Worm (Caenorhabditis elegans) whole organism, mixed stage, embryonic: ENCODE results near the gene C01G10.10.

Experiments
- elt-1 ChIP-seq: sonication (generic microtip); optimal IDR thresholded peaks from 2 replicates; lab custom pipeline; 2017; ENCODE audit warnings: missing genetic modification characterization, mild to moderate bottlenecking, missing compliant biosample characterization, antibody characterized with exemption, moderate library complexity, borderline replicate concordance; ENCODE audit not compliant: insufficient read depth
- elt-3 ChIP-seq: fragments of 150-350 bp; optimal IDR thresholded peaks from 2 replicates; lab custom pipeline; 2014; ENCODE audit warnings: missing biosample characterization, missing genetic modification characterization
- lin-13 ChIP-seq: fragments of 150-350 bp; optimal IDR thresholded peaks from 2 replicates; lab custom pipeline; 2014; ENCODE audit warnings: missing biosample characterization, missing genetic modification characterization
- lsy-2 ChIP-seq: fragments of 150-350 bp; optimal IDR thresholded peaks from 2 replicates; lab custom pipeline; 2014; ENCODE audit warnings: missing biosample characterization, missing genetic modification characterization
- mep-1 ChIP-seq: fragments of 150-350 bp; optimal IDR thresholded peaks from 2 replicates; lab custom pipeline; 2017; ENCODE audit warnings: missing biosample characterization, missing genetic modification reagents, missing genetic modification characterization, inconsistent platforms
- mls-2 ChIP-seq: sonication (generic microtip); optimal IDR thresholded peaks from 2 replicates; lab custom pipeline; 2016; ENCODE audit warnings: mild to moderate bottlenecking, missing genetic modification characterization, moderate library complexity, missing compliant biosample characterization
- nhr-12 ChIP-seq: fragments of 150-350 bp; optimal IDR thresholded peaks from 2 replicates; lab custom pipeline; 2014; ENCODE audit warnings: missing biosample characterization, missing genetic modification characterization
- nhr-237 ChIP-seq: fragments of 150-350 bp; optimal IDR thresholded peaks from 2 replicates; lab custom pipeline; 2014; ENCODE audit warnings: missing biosample characterization, missing genetic modification characterization
- sem-2 ChIP-seq: fragments of 200-800 bp; sonication (Bioruptor generic); optimal IDR thresholded peaks from 2 replicates; lab custom pipeline; 2018; ENCODE audit warnings: mild to moderate bottlenecking, missing genetic modification characterization, missing compliant biosample characterization
- snpc-4 ChIP-seq: fragments of 150-350 bp; optimal IDR thresholded peaks from 2 replicates; lab custom pipeline; 2014; ENCODE audit warnings: missing biosample characterization, missing genetic modification characterization
- sptf-1 ChIP-seq: sonication (generic microtip); optimal IDR thresholded peaks from 2 replicates; lab custom pipeline; 2017; ENCODE audit warnings: mild to moderate bottlenecking, missing genetic modification characterization, moderate library complexity, missing compliant biosample characterization

ce11 chrV:15078560-15078959 is 3.7 kb downstream of the C01G10.10 start:
- TF ChIP-seq mep-1 (no peak), sem-2 (GFP tag; lab: Kevin White, UChicago) (no peak), elt-1 (no peak), lin-13 (tag; lab: Kevin White, UChicago) (no peak), snpc-4 (tag; lab: Kevin White, UChicago) (no peak), nhr-12 (no peak), mls-2 (tag; lab: Kevin White, UChicago) (no peak), nhr-237 (no peak), lsy-2 (tag; lab: Kevin White, UChicago) (no peak), sptf-1 (tag; lab: Kevin White, UChicago) (no peak), elt-3 (tag; lab: Kevin White, UChicago) (no peak)
